Fruit fly (Drosophila melanogaster) whole organism, embryonic: ENCODE data around the gene caps.

ENCODE experiments used
- Adf1 ChIP-seq: fragments of 200-800 bp; sonication (Bioruptor generic); IDR thresholded peaks from 2 replicates; pipeline ENCODE4 v1.3.6; 2022; ENCODE audit warnings: missing biosample characterization, missing genetic modification characterization
- Asciz ChIP-seq: fragments of 200-800 bp; sonication (Bioruptor generic); optimal IDR thresholded peaks from 2 replicates; lab custom pipeline; 2017; ENCODE audit warnings: missing biosample characterization, mild to moderate bottlenecking, missing genetic modification characterization, missing genetic modification reagents
- Bdp1 ChIP-seq: fragments of 200-800 bp; sonication (Bioruptor generic); optimal IDR thresholded peaks from 3 replicates; lab custom pipeline; 2016; ENCODE audit warnings: missing biosample characterization, missing genetic modification characterization
- Blimp-1 ChIP-seq: fragments of 200-800 bp; sonication (Bioruptor generic); optimal IDR thresholded peaks from 3 replicates; lab custom pipeline; 2018; ENCODE audit warnings: missing biosample characterization, missing genetic modification characterization, mild to moderate bottlenecking, moderate library complexity, missing genetic modification reagents
- C15 ChIP-seq: fragments of 200-800 bp; sonication (Bioruptor generic); IDR thresholded peaks from 3 replicates; pipeline ENCODE4 v1.3.6; 2022; ENCODE audit warnings: missing biosample characterization, missing genetic modification characterization
- CG1024 ChIP-seq: fragments of 200-800 bp; sonication (Bioruptor generic); IDR thresholded peaks from 2 replicates; pipeline ENCODE4 v1.3.6; 2022; ENCODE audit warnings: missing biosample characterization, missing genetic modification characterization
- CG10321 ChIP-seq: fragments of 200-800 bp; sonication (Bioruptor generic); IDR thresholded peaks from 2 replicates; pipeline ENCODE4 v1.3.6; 2022; ENCODE audit warnings: missing biosample characterization, missing genetic modification characterization
- CG10654 ChIP-seq: fragments of 200-800 bp; sonication (Bioruptor generic); optimal IDR thresholded peaks from 2 replicates; lab custom pipeline; 2016; ENCODE audit warnings: missing biosample characterization, missing genetic modification characterization
- CG12219 ChIP-seq: fragments of 200-800 bp; sonication (Bioruptor generic); optimal IDR thresholded peaks from 3 replicates; lab custom pipeline; 2018; ENCODE audit warnings: missing biosample characterization, mild to moderate bottlenecking, missing genetic modification characterization
- CG12299 ChIP-seq: fragments of 200-800 bp; sonication (Bioruptor generic); optimal IDR thresholded peaks from 2 replicates; lab custom pipeline; 2018; ENCODE audit warnings: missing biosample characterization, mild to moderate bottlenecking, missing genetic modification characterization
- CG13123 ChIP-seq: fragments of 200-800 bp; sonication (Bioruptor generic); optimal IDR thresholded peaks from 2 replicates; lab custom pipeline; 2016; ENCODE audit warnings: missing biosample characterization, missing genetic modification characterization
- CG14050 ChIP-seq: fragments of 200-800 bp; sonication (Bioruptor generic); IDR thresholded peaks from 3 replicates; pipeline ENCODE4 v1.3.6; 2022; ENCODE audit warnings: missing biosample characterization, missing genetic modification characterization
- CG17186 ChIP-seq: fragments of 200-800 bp; sonication (Bioruptor generic); optimal IDR thresholded peaks from 3 replicates; lab custom pipeline; 2017; ENCODE audit warnings: missing biosample characterization, missing genetic modification reagents, missing genetic modification characterization
- CG17328 ChIP-seq: fragments of 200-800 bp; sonication (Bioruptor generic); IDR thresholded peaks from 2 replicates; pipeline ENCODE4 v1.3.6; 2022; ENCODE audit warnings: missing biosample characterization, missing genetic modification characterization
- CG18619 ChIP-seq: fragments of 200-800 bp; sonication (Bioruptor generic); optimal IDR thresholded peaks from 3 replicates; lab custom pipeline; 2017; ENCODE audit warnings: missing biosample characterization, mild to moderate bottlenecking, missing genetic modification characterization
- CG2199 ChIP-seq: fragments of 200-800 bp; sonication (Bioruptor generic); IDR thresholded peaks from 3 replicates; pipeline ENCODE4 v1.3.6; 2022; ENCODE audit warnings: missing biosample characterization, missing genetic modification characterization
- CG30403 ChIP-seq: fragments of 200-800 bp; sonication (Bioruptor generic); optimal IDR thresholded peaks from 3 replicates; lab custom pipeline; 2016; ENCODE audit warnings: missing biosample characterization, missing genetic modification characterization
- CG34224 ChIP-seq: fragments of 200-800 bp; sonication (Bioruptor generic); IDR thresholded peaks from 3 replicates; pipeline ENCODE4 v1.3.6; 2022; ENCODE audit warnings: missing biosample characterization, missing genetic modification characterization; ENCODE audit not compliant: partially characterized antibody
- CG4360 ChIP-seq: fragments of 200-800 bp; sonication (Bioruptor generic); IDR thresholded peaks from 2 replicates; pipeline ENCODE4 v1.3.6; 2022; ENCODE audit warnings: missing biosample characterization, missing genetic modification characterization
- CG7839 ChIP-seq: fragments of 200-800 bp; sonication (Bioruptor generic); optimal IDR thresholded peaks from 3 replicates; lab custom pipeline; 2018; ENCODE audit warnings: missing biosample characterization, mild to moderate bottlenecking, missing genetic modification characterization, moderate library complexity
- CG8944 ChIP-seq: fragments of 200-800 bp; sonication (Bioruptor generic); optimal IDR thresholded peaks from 3 replicates; lab custom pipeline; 2016; ENCODE audit warnings: missing biosample characterization, missing genetic modification characterization
- CHES-1-like ChIP-seq: fragments of 200-800 bp; sonication (Bioruptor generic); optimal IDR thresholded peaks from 2 replicates; lab custom pipeline; 2016; ENCODE audit warnings: missing biosample characterization, missing genetic modification characterization
- D19B ChIP-seq: fragments of 200-800 bp; sonication (Bioruptor generic); optimal IDR thresholded peaks from 2 replicates; lab custom pipeline; 2017; ENCODE audit warnings: missing biosample characterization, mild to moderate bottlenecking, missing genetic modification characterization
- Dip3 ChIP-seq: fragments of 200-800 bp; sonication (Bioruptor generic); optimal IDR thresholded peaks from 3 replicates; lab custom pipeline; 2016; ENCODE audit warnings: missing biosample characterization, missing genetic modification characterization
- E2f2 ChIP-seq: fragments of 200-800 bp; sonication (Bioruptor generic); IDR thresholded peaks from 2 replicates; pipeline ENCODE4 v1.3.6; 2022; ENCODE audit warnings: missing biosample characterization, missing genetic modification characterization
- Hey ChIP-seq: fragments of 200-800 bp; sonication (Bioruptor generic); optimal IDR thresholded peaks from 3 replicates; lab custom pipeline; 2018; ENCODE audit warnings: missing biosample characterization, mild to moderate bottlenecking, missing genetic modification characterization
- Hmx ChIP-seq: fragments of 200-800 bp; sonication (Bioruptor generic); optimal IDR thresholded peaks from 2 replicates; lab custom pipeline; 2016; ENCODE audit warnings: missing biosample characterization, missing genetic modification characterization
- Hr3 ChIP-seq: fragments of 200-800 bp; sonication (Bioruptor generic); optimal IDR thresholded peaks from 3 replicates; lab custom pipeline; 2016; ENCODE audit warnings: missing biosample characterization, missing genetic modification characterization
- Lim3 ChIP-seq: fragments of 200-800 bp; sonication (Bioruptor generic); IDR thresholded peaks from 2 replicates; pipeline ENCODE4 v1.3.6; 2022; ENCODE audit warnings: missing biosample characterization, missing genetic modification characterization
- NK7.1 ChIP-seq: fragments of 200-800 bp; sonication (Bioruptor generic); optimal IDR thresholded peaks from 3 replicates; lab custom pipeline; 2016; ENCODE audit warnings: missing biosample characterization, missing genetic modification characterization
- Nf-YA ChIP-seq: fragments of 200-800 bp; sonication (Bioruptor generic); IDR thresholded peaks from 2 replicates; pipeline ENCODE4 v1.3.6; 2022; ENCODE audit warnings: missing biosample characterization, missing genetic modification characterization
- Poxn ChIP-seq: fragments of 200-800 bp; sonication (Bioruptor generic); IDR thresholded peaks from 2 replicates; pipeline ENCODE4 v1.3.6; 2022; ENCODE audit warnings: missing biosample characterization, missing genetic modification characterization
- Ptx1 ChIP-seq: fragments of 200-800 bp; sonication (Bioruptor generic); IDR thresholded peaks from 2 replicates; pipeline ENCODE4 v1.3.6; 2022; ENCODE audit warnings: missing biosample characterization, missing genetic modification characterization
- ap ChIP-seq: fragments of 200-800 bp; sonication (Bioruptor generic); IDR thresholded peaks from 2 replicates; pipeline ENCODE4 v1.3.6; 2022; ENCODE audit warnings: missing biosample characterization, missing genetic modification characterization
- bab2 ChIP-seq: fragments of 200-800 bp; sonication (Bioruptor generic); optimal IDR thresholded peaks from 2 replicates; lab custom pipeline; 2016; ENCODE audit warnings: missing biosample characterization, missing genetic modification characterization
- br ChIP-seq: fragments of >200 bp; optimal IDR thresholded peaks from 2 replicates; lab custom pipeline; 2017
- bsh ChIP-seq, 2 experiments: fragments of 200-800 bp; sonication (Bioruptor generic); optimal IDR thresholded peaks; 2 replicates each; lab custom pipeline; 2017 to 2018; ENCODE audit warnings: mild to moderate bottlenecking in 2 of 2, missing biosample characterization in 2 of 2, missing genetic modification characterization in 2 of 2, moderate library complexity in 1 of 2
- cg ChIP-seq: fragments of 200-800 bp; sonication (Bioruptor generic); optimal IDR thresholded peaks from 3 replicates; lab custom pipeline; 2019; ENCODE audit warnings: missing biosample characterization, mild to moderate bottlenecking, missing genetic modification characterization, moderate library complexity
- danr ChIP-seq: fragments of 200-800 bp; sonication (Bioruptor generic); IDR thresholded peaks from 2 replicates; pipeline ENCODE4 v1.3.6; 2022; ENCODE audit warnings: missing biosample characterization, missing genetic modification characterization
- ems ChIP-seq: fragments of 200-800 bp; sonication (Bioruptor generic); optimal IDR thresholded peaks from 3 replicates; lab custom pipeline; 2016; ENCODE audit warnings: missing biosample characterization, missing genetic modification characterization
- en ChIP-seq: fragments of 200-800 bp; sonication (Bioruptor generic); optimal IDR thresholded peaks from 2 replicates; lab custom pipeline; 2016; ENCODE audit warnings: missing biosample characterization, missing genetic modification characterization
- grau ChIP-seq: fragments of 200-800 bp; optimal IDR thresholded peaks from 3 replicates; lab custom pipeline; 2019; ENCODE audit warnings: missing biosample characterization, mild to moderate bottlenecking, missing genetic modification characterization, moderate library complexity
- gt ChIP-seq: fragments of 200-800 bp; sonication (Bioruptor generic); IDR thresholded peaks from 2 replicates; pipeline ENCODE4 v1.3.6; 2022; ENCODE audit warnings: missing biosample characterization, missing genetic modification characterization
- phol ChIP-seq: fragments of 200-800 bp; sonication (Bioruptor generic); optimal IDR thresholded peaks from 3 replicates; lab custom pipeline; 2018; ENCODE audit warnings: missing biosample characterization, mild to moderate bottlenecking, missing genetic modification characterization, moderate library complexity
- prd ChIP-seq, 3 experiments: fragments of >200 bp in 2 of 3; fragments of 200-800 bp in 1 of 3; sonication (Bioruptor generic) in 1 of 3; optimal IDR thresholded peaks in 2 of 3; IDR thresholded peaks in 1 of 3; 2 replicates in 2 of 3; 3 replicates in 1 of 3; pipeline versions ENCODE4 v1.3.6 to Lab custom; 2017 to 2022; ENCODE audit warnings: missing biosample characterization in 1 of 3, missing genetic modification characterization in 1 of 3
- ro ChIP-seq: fragments of 200-800 bp; sonication (Bioruptor generic); IDR thresholded peaks from 2 replicates; pipeline ENCODE4 v1.3.6; 2022; ENCODE audit warnings: missing biosample characterization, missing genetic modification characterization
- row ChIP-seq: fragments of 200-800 bp; sonication (Bioruptor generic); IDR thresholded peaks from 3 replicates; pipeline ENCODE4 v1.3.6; 2022; ENCODE audit warnings: missing biosample characterization, missing genetic modification characterization
- salm ChIP-seq: fragments of 200-800 bp; sonication (Bioruptor generic); optimal IDR thresholded peaks from 2 replicates; lab custom pipeline; 2018; ENCODE audit warnings: missing biosample characterization, mild to moderate bottlenecking, missing genetic modification characterization
- sima ChIP-seq: fragments of 200-800 bp; sonication (Bioruptor generic); optimal IDR thresholded peaks from 2 replicates; lab custom pipeline; 2016; ENCODE audit warnings: missing biosample characterization, missing genetic modification characterization
- stc ChIP-seq: fragments of 200-800 bp; sonication (Bioruptor generic); IDR thresholded peaks from 2 replicates; pipeline ENCODE4 v1.3.6; 2022; ENCODE audit warnings: missing biosample characterization, missing genetic modification characterization
- tgo ChIP-seq: fragments of 200-800 bp; sonication (Bioruptor generic); IDR thresholded peaks from 3 replicates; pipeline ENCODE4 v1.3.6; 2022; ENCODE audit warnings: missing biosample characterization, missing genetic modification characterization

caps gene

DNA sequence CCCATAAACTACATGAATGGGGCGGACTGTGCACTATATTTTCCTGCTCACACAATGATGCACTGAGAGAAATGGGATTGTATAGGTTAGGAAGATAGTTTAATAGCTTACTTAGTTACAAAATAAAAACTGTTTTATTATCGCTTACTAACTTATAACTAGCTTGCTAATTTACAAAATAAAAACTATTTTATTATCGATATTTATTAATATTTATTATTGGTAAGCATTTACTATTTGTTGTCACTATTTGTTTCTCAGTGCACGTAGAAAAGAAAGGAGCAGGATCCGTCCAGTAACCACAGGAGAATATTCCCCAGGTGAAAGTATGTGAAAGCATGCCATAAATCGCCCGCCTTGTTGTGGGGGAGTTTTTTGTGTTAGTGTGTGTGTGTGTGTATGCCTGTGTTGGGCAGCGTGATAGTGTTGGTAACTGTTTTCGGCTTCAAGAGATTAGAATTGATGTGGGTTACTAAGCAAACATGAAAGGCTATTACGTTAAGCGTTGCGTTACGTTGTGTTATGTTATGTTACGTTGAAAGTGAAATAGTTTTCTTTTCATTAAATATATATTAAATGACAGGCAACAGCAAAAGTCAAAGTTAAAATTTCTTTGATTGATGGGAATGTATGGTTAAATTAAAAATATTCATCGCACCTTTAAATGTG is 5.0 kb upstream of the caps start (continued):
- TF ChIP-seq phol (tag; lab: Kevin White, UChicago) (peak; percentile 31), CG17328 (GFP tag; lab: Robert Waterston, UW) (no peak), CG17186 (GFP tag; lab: Kevin White, UChicago) (no peak), prd (optimal IDR thresholded peaks at IDR 0.05; lab: Kevin White, UChicago) (no peak), prd (GFP tag; IDR thresholded peaks at IDR 0.05; lab: Robert Waterston, UW) (peak; percentile 28; the same call in 1 of the 3 replicates), br (lab: Kevin White, UChicago) (no peak), Lim3 (GFP tag; lab: Robert Waterston, UW) (no peak), Dip3 (GFP tag; lab: Kevin White, UChicago) (no peak), CG4360 (GFP tag; lab: Robert Waterston, UW) (no peak), CG14050 (GFP tag; lab: Robert Waterston, UW) (no peak), bsh (GFP tag; optimal IDR thresholded peaks at IDR 0.05; lab: Kevin White, UChicago) (peak in 1 of 2 experiments; percentile 50), cg (GFP tag; lab: Kevin White, UChicago) (peak; percentile 33), tgo (GFP tag; lab: Robert Waterston, UW) (no peak), E2f2 (GFP tag; lab: Robert Waterston, UW) (no peak), CG7839 (peak; percentile 4), Poxn (GFP tag; lab: Robert Waterston, UW) (no peak), CG12299 (tag; lab: Kevin White, UChicago) (no peak), CG1024 (no peak), CG8944 (no peak), CG13123 (no peak), row (peak; percentile 44; the same call in 2 of the 3 replicates), Asciz (GFP tag; lab: Kevin White, UChicago) (no peak), Hmx (GFP tag; lab: Kevin White, UChicago) (no peak), CG34224 (GFP tag; lab: Robert Waterston, UW) (no peak), C15 (GFP tag; lab: Robert Waterston, UW) (no peak), NK7.1 (GFP tag; lab: Kevin White, UChicago) (no peak), Blimp-1 (GFP tag; lab: Kevin White, UChicago) (peak; percentile 6), CHES-1-like (GFP tag; lab: Kevin White, UChicago) (no peak), Nf-YA (no peak), CG10654 (no peak), salm (no peak), Adf1 (GFP tag; lab: Robert Waterston, UW) (no peak), CG30403 (GFP tag; lab: Kevin White, UChicago) (peak; percentile 19), ems (no peak), sima (GFP tag; lab: Kevin White, UChicago) (no peak), CG12219 (no peak), CG10321 (GFP tag; lab: Robert Waterston, UW) (no peak), grau (peak; percentile 18), en (GFP tag; lab: Kevin White, UChicago) (no peak), Bdp1 (GFP tag; lab: Kevin White, UChicago) (no peak), danr (GFP tag; lab: Robert Waterston, UW) (0 out of 2 replicates have a peak, but pooled peaks have one; percentile 6), stc (GFP tag; lab: Robert Waterston, UW) (0 out of 2 replicates have a peak, but pooled peaks have one; percentile 17), ap (GFP tag; lab: Robert Waterston, UW) (no peak), Hr3 (GFP tag; lab: Kevin White, UChicago) (peak; percentile 6), ro (GFP tag; lab: Robert Waterston, UW) (no peak), gt (GFP tag; lab: Robert Waterston, UW) (no peak), bab2 (GFP tag; lab: Kevin White, UChicago) (no peak), CG18619 (GFP tag; lab: Kevin White, UChicago) (no peak), Ptx1 (0 out of 2 replicates have a peak, but pooled peaks have one; percentile 10), CG2199 (no peak), Hey (tag; lab: Kevin White, UChicago) (no peak), D19B (no peak)
